Worm (Caenorhabditis elegans): ENCODE data around the gene F52E10.2.

The F52E10.2 gene

DNA sequence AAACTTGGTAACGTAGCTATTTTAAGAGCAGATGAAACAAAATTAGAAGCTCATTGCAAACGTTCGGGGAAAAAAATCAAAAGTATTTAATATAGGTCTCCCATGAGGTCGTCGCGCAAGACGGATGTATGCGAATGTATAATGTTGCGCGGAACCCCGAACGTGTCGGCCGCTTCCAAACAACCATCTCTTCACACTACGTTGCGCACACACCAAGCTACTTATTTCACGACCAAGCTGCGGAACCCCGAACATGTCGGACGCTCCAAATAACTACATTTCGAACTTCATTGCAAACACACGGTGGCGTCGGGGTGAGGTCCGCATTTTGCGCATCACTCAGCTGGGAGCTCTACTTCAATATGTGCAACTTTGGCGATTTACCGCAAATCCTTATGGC, 24.5 kb downstream of the F52E10.2 start:
- TF ChIP-seq daf-12 (tag; optimal IDR thresholded peaks at IDR 0.05), result no peak
- TF ChIP-seq nhr-23 (tag; optimal IDR thresholded peaks at IDR 0.05), result no peak
- TF ChIP-seq ama-1 (optimal IDR thresholded peaks at IDR 0.05), result no peak
- TF ChIP-seq snpc-4 (tag; optimal IDR thresholded peaks at IDR 0.05), result no peak
- no peak for TF ChIP-seq egl-5 (tag; optimal IDR thresholded peaks at IDR 0.05)
- no peak for TF ChIP-seq ZK546.5 (tag; optimal IDR thresholded peaks at IDR 0.05)
- no peak for TF ChIP-seq nhr-77 (tag; optimal IDR thresholded peaks at IDR 0.05)
- TF ChIP-seq ztf-11 (tag; optimal IDR thresholded peaks at IDR 0.05), result no peak
- TF ChIP-seq lsy-12 (tag; optimal IDR thresholded peaks at IDR 0.05), result no peak

DNA sequence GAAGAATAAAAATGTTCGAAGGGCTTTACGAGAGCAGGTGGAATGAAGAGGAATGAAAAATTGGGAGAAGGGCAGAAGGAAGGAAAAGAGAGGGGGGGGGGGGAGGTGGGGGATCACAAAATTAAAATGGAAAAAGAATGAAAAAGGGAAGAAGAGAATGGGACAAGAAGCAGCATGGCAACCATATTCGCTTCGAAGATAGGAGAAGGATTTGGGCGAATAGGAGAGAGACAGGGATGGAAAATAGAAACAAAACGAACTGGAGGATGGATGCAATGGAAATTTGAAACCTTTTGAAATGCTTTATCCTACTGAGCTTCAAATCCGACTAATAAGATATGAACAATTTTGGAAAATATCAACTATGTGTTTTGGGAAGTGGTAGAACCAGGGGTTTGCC, 32.3 kb downstream of the F52E10.2 start, which contains the start of gene W10G6.6:
Gene W10G6.6 (minus strand): TSS at position 101 of the 400 bp plus-strand sequence.
- TF ChIP-seq hmg-11 (tag; optimal IDR thresholded peaks at IDR 0.05) (no peak), fkh-10 (GFP tag; optimal IDR thresholded peaks at IDR 0.05) (no peak), daf-12 (tag; optimal IDR thresholded peaks at IDR 0.05) (no peak), egl-5 (tag; optimal IDR thresholded peaks at IDR 0.05) (no peak), nhr-76 (tag; optimal IDR thresholded peaks at IDR 0.05) (no peak), fkh-2 (tag; optimal IDR thresholded peaks at IDR 0.05) (no peak), snpc-4 (tag; optimal IDR thresholded peaks at IDR 0.05) (no peak)

DNA sequence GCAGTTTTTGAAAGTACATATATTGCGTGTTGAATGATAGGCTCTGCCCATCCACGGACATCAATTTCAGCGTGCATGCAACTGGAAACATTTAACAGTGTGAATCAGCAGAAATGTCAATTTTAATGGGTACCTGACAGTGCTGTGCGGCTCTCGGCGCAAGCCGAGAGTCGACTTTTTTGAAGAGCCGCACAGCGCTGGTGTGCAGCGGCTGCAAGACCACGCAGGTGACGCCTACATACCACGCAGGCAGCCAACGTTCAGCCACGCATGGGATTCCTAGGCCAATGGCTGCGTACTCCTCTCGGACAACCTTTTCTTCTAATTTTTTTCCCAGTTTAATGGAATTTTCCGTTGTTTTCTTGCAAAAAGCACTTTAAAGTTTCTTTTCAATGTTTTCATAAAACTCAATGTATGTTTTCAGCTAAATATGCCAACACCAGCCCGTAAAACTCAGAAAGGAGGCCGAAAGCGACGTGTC, 38.2 kb downstream of the F52E10.2 start, which contains the start of gene W10G6.1:
Gene W10G6.1 (plus strand): TSS at position 431 of the 481 bp plus-strand sequence.
- no peak for TF ChIP-seq lin-15B (tag; optimal IDR thresholded peaks at IDR 0.05)
- no peak for TF ChIP-seq ceh-16 (tag; optimal IDR thresholded peaks at IDR 0.05)
- no peak for TF ChIP-seq nhr-67 (tag; optimal IDR thresholded peaks at IDR 0.05)
- no peak for TF ChIP-seq nhr-76 (tag; optimal IDR thresholded peaks at IDR 0.05)
- no peak for TF ChIP-seq ceh-28 (tag; optimal IDR thresholded peaks at IDR 0.05)
- TF ChIP-seq jun-1 (tag; optimal IDR thresholded peaks at IDR 0.05), result no peak
- TF ChIP-seq mml-1 (tag; optimal IDR thresholded peaks at IDR 0.05), result no peak
- TF ChIP-seq ztf-4 (tag; optimal IDR thresholded peaks at IDR 0.05), result no peak
- no peak for TF ChIP-seq nfya-1 (tag; optimal IDR thresholded peaks at IDR 0.05; ENCODE audit: insufficient read depth)
- no peak for TF ChIP-seq nhr-23 (tag; optimal IDR thresholded peaks at IDR 0.05)
- no peak for TF ChIP-seq nhr-12 (tag; optimal IDR thresholded peaks at IDR 0.05)
- no peak for TF ChIP-seq egl-5 (tag; optimal IDR thresholded peaks at IDR 0.05)
- no peak for TF ChIP-seq R02D3.7 (tag; optimal IDR thresholded peaks at IDR 0.05)

ce11 chrX:16243129-16243528, 39.9 kb downstream of the F52E10.2 start:
- TF ChIP-seq nfya-1 (tag; optimal IDR thresholded peaks at IDR 0.05; ENCODE audit: insufficient read depth) (no peak), nhr-43 (tag; optimal IDR thresholded peaks at IDR 0.05; ENCODE audit: poor library complexity, severe bottlenecking) (no peak), lin-39 (tag; optimal IDR thresholded peaks at IDR 0.05) (no peak), nhr-12 (tag; optimal IDR thresholded peaks at IDR 0.05) (no peak), pha-4 (tag; optimal IDR thresholded peaks at IDR 0.05) (no peak), R02D3.7 (tag; optimal IDR thresholded peaks at IDR 0.05) (no peak), skn-1 (tag; optimal IDR thresholded peaks at IDR 0.05) (no peak), fkh-10 (GFP tag; optimal IDR thresholded peaks at IDR 0.05) (no peak), hmg-11 (tag; optimal IDR thresholded peaks at IDR 0.05) (no peak), elt-3 (tag; optimal IDR thresholded peaks at IDR 0.05) (no peak), nhr-25 (tag; optimal IDR thresholded peaks at IDR 0.05) (no peak), ama-1 (optimal IDR thresholded peaks at IDR 0.05) (no peak), jun-1 (tag; optimal IDR thresholded peaks at IDR 0.05) (no peak), pqm-1 (tag; optimal IDR thresholded peaks at IDR 0.05) (no peak), nhr-28 (tag; optimal IDR thresholded peaks at IDR 0.05) (no peak), ceh-28 (tag; optimal IDR thresholded peaks at IDR 0.05) (no peak), tbx-2 (tag; optimal IDR thresholded peaks at IDR 0.05) (no peak), mml-1 (tag; optimal IDR thresholded peaks at IDR 0.05) (no peak), egl-5 (tag; optimal IDR thresholded peaks at IDR 0.05) (no peak)

ce11 chrX:16240626-16241025, 42.4 kb downstream of the F52E10.2 start:
- TF ChIP-seq mml-1 (tag; optimal IDR thresholded peaks at IDR 0.05) (no peak), fos-1 (tag; optimal IDR thresholded peaks at IDR 0.05) (no peak), nhr-43 (tag; optimal IDR thresholded peaks at IDR 0.05; ENCODE audit: poor library complexity, severe bottlenecking) (no peak), ceh-28 (tag; optimal IDR thresholded peaks at IDR 0.05) (no peak), elt-1 (tag; optimal IDR thresholded peaks at IDR 0.05) (no peak), ztf-11 (tag; optimal IDR thresholded peaks at IDR 0.05) (no peak), ceh-9 (tag; optimal IDR thresholded peaks at IDR 0.05) (no peak), aly-2 (tag; optimal IDR thresholded peaks at IDR 0.05) (no peak), ceh-16 (tag; optimal IDR thresholded peaks at IDR 0.05) (no peak), zag-1 (tag; optimal IDR thresholded peaks at IDR 0.05) (no peak), lin-39 (tag; optimal IDR thresholded peaks at IDR 0.05) (no peak), ztf-4 (tag; optimal IDR thresholded peaks at IDR 0.05) (no peak), lsy-12 (tag; optimal IDR thresholded peaks at IDR 0.05) (no peak), nhr-23 (tag; optimal IDR thresholded peaks at IDR 0.05) (no peak), ceh-82 (tag; optimal IDR thresholded peaks at IDR 0.05) (no peak)
